Worm (Caenorhabditis elegans) whole organism, L4 larva: Measurements from ENCODE around the gene F09A5.2.

Source experiments
- F10B5.3 ChIP-seq: sonication (generic microtip); optimal IDR thresholded peaks from 2 replicates; lab custom pipeline; 2016; ENCODE audit warnings: mild to moderate bottlenecking, missing genetic modification characterization, missing compliant biosample characterization
- F26F4.8 ChIP-seq: fragments of 200-800 bp; sonication (Bioruptor generic); conservative IDR thresholded peaks from 2 replicates; pipeline ENCODE4 v1.3.6; 2022; ENCODE audit warnings: missing genetic modification characterization, missing compliant biosample characterization
- F37D6.2 ChIP-seq: sonication (generic microtip); optimal IDR thresholded peaks from 2 replicates; lab custom pipeline; 2016; ENCODE audit warnings: mild to moderate bottlenecking, missing genetic modification characterization, missing compliant biosample characterization
- F44E2.7 ChIP-seq: fragments of 200-800 bp; sonication (Bioruptor generic); IDR thresholded peaks from 2 replicates; pipeline ENCODE4 v2.1.2; 2022; ENCODE audit warnings: missing genetic modification characterization, missing compliant biosample characterization
- Y105C5A.15 ChIP-seq: fragments of 200-800 bp; sonication (Bioruptor generic); IDR thresholded peaks from 2 replicates; pipeline ENCODE4 v1.3.6; 2022; ENCODE audit warnings: missing genetic modification characterization, missing compliant biosample characterization
- aha-1 ChIP-seq: fragments of 150-350 bp; peaks from one replicate; lab custom pipeline; 2014; ENCODE audit warnings: missing biosample characterization, missing genetic modification characterization
- ceh-32 ChIP-seq: sonication (generic microtip); optimal IDR thresholded peaks from 2 replicates; lab custom pipeline; 2016; ENCODE audit warnings: mild to moderate bottlenecking, missing genetic modification characterization, missing compliant biosample characterization; ENCODE audit not compliant: poor library complexity
- ctbp-1 ChIP-seq: fragments of 200-800 bp; sonication (Bioruptor generic); IDR thresholded peaks from 2 replicates; pipeline ENCODE4 v1.3.6; 2022; ENCODE audit warnings: missing genetic modification reagents, missing genetic modification characterization, missing compliant biosample characterization
- daf-16 ChIP-seq, 3 experiments: sonication (generic microtip); optimal IDR thresholded peaks; 2 replicates each; lab custom pipeline; 2016 to 2017; ENCODE audit warnings: missing genetic modification characterization in 3 of 3, missing genetic modification reagents in 3 of 3, mild to moderate bottlenecking in 2 of 3, missing compliant biosample characterization in 2 of 3, missing biosample characterization in 1 of 3, moderate library complexity in 1 of 3
- dpl-1 ChIP-seq: fragments of 150-350 bp; optimal IDR thresholded peaks from 2 replicates; lab custom pipeline; 2014; ENCODE audit warnings: missing biosample characterization, missing genetic modification reagents, missing genetic modification characterization
- egl-43 ChIP-seq: fragments of 200-800 bp; sonication (Bioruptor generic); IDR thresholded peaks from 2 replicates; pipeline ENCODE4 v1.3.6; 2022; ENCODE audit warnings: missing genetic modification reagents, missing genetic modification characterization, missing compliant biosample characterization
- gei-8 ChIP-seq: fragments of 200-800 bp; sonication (Bioruptor generic); optimal IDR thresholded peaks from 2 replicates; lab custom pipeline; 2018; ENCODE audit warnings: mild to moderate bottlenecking, missing genetic modification characterization, missing compliant biosample characterization
- hif-1 ChIP-seq, 2 experiments: sonication (generic microtip); optimal IDR thresholded peaks; 2 replicates each; lab custom pipeline; 2016 to 2017; ENCODE audit warnings: missing compliant biosample characterization in 2 of 2, missing genetic modification characterization in 2 of 2, missing genetic modification reagents in 2 of 2, missing genotype in 2 of 2, mild to moderate bottlenecking in 1 of 2
- jun-1 ChIP-seq: fragments of 150-350 bp; optimal IDR thresholded peaks from 2 replicates; lab custom pipeline; 2014; ENCODE audit warnings: missing biosample characterization, missing genetic modification reagents, missing genetic modification characterization
- lim-7 ChIP-seq: fragments of 200-800 bp; sonication (Bioruptor generic); IDR thresholded peaks from 2 replicates; pipeline ENCODE4 v1.3.6; 2022; ENCODE audit warnings: missing genetic modification characterization, missing compliant biosample characterization
- lir-3 ChIP-seq: sonication (generic microtip); optimal IDR thresholded peaks from 2 replicates; lab custom pipeline; 2016; ENCODE audit warnings: mild to moderate bottlenecking, missing genetic modification characterization, missing compliant biosample characterization
- lsy-2 ChIP-seq, 2 experiments: fragments of 150-350 bp in 1 of 2; sonication (generic microtip) in 1 of 2; optimal IDR thresholded peaks; 2 replicates each; lab custom pipeline; 2014 to 2017; ENCODE audit warnings: missing biosample characterization in 2 of 2, missing genetic modification characterization in 2 of 2
- madf-9 ChIP-seq: fragments of 200-800 bp; sonication (Bioruptor generic); conservative IDR thresholded peaks from 2 replicates; pipeline ENCODE4 v1.3.6; 2022; ENCODE audit warnings: missing genetic modification reagents, missing genetic modification characterization, missing compliant biosample characterization
- mep-1 ChIP-seq: fragments of 150-350 bp; sonication (generic microtip); optimal IDR thresholded peaks from 3 replicates; lab custom pipeline; 2014; ENCODE audit warnings: missing biosample characterization, missing genetic modification characterization
- mes-2 ChIP-seq: sonication (generic microtip); optimal IDR thresholded peaks from 2 replicates; lab custom pipeline; 2016; ENCODE audit warnings: missing genotype, mild to moderate bottlenecking, missing genetic modification characterization, missing compliant biosample characterization; ENCODE audit not compliant: poor library complexity, severe bottlenecking
- mxl-3 ChIP-seq: fragments of 200-800 bp; sonication (Bioruptor generic); optimal IDR thresholded peaks from 2 replicates; lab custom pipeline; 2018; ENCODE audit warnings: mild to moderate bottlenecking, missing genetic modification characterization, missing compliant biosample characterization
- nhr-237 ChIP-seq: sonication (generic microtip); optimal IDR thresholded peaks from 2 replicates; lab custom pipeline; 2017; ENCODE audit warnings: missing biosample characterization, missing genetic modification characterization
- nhr-25 ChIP-seq: sonication (generic microtip); optimal IDR thresholded peaks from 2 replicates; lab custom pipeline; 2017; ENCODE audit warnings: missing genetic modification characterization, mild to moderate bottlenecking, missing compliant biosample characterization, antibody characterized with exemption, moderate library complexity, borderline replicate concordance; ENCODE audit not compliant: insufficient read depth
- nhr-28 ChIP-seq: fragments of 150-350 bp; optimal IDR thresholded peaks from 2 replicates; lab custom pipeline; 2014; ENCODE audit warnings: missing biosample characterization, missing genetic modification characterization
- nhr-42 ChIP-seq: fragments of 200-800 bp; sonication (Bioruptor generic); IDR thresholded peaks from 2 replicates; pipeline ENCODE4 v1.3.6; 2022; ENCODE audit warnings: missing genetic modification characterization, missing compliant biosample characterization
- nhr-76 ChIP-seq: fragments of 150-350 bp; optimal IDR thresholded peaks from 2 replicates; lab custom pipeline; 2014; ENCODE audit warnings: missing biosample characterization, missing genetic modification characterization
- pha-4 ChIP-seq, 2 experiments: fragments of 150-350 bp in 1 of 2; fragments of 200-800 bp in 1 of 2; sonication (Bioruptor generic) in 1 of 2; IDR thresholded peaks in 1 of 2; optimal IDR thresholded peaks in 1 of 2; 2 replicates each; pipeline versions ENCODE4 v1.3.6 to Lab custom; 2014 to 2022; ENCODE audit warnings: missing genetic modification characterization in 2 of 2, missing genetic modification reagents in 2 of 2, missing biosample characterization in 1 of 2, missing compliant biosample characterization in 1 of 2
- php-3 ChIP-seq: fragments of 200-800 bp; sonication (Bioruptor generic); IDR thresholded peaks from 2 replicates; pipeline ENCODE4 v1.3.6; 2022; ENCODE audit warnings: missing genetic modification reagents, missing genetic modification characterization, missing compliant biosample characterization
- pqm-1 ChIP-seq: sonication (generic microtip); optimal IDR thresholded peaks from 2 replicates; lab custom pipeline; 2017; ENCODE audit warnings: missing biosample characterization, missing genetic modification characterization
- saeg-2 ChIP-seq: fragments of 200-800 bp; sonication (Bioruptor generic); IDR thresholded peaks from 2 replicates; pipeline ENCODE4 v1.3.6; 2022; ENCODE audit warnings: missing genetic modification reagents, missing genetic modification characterization, missing compliant biosample characterization
- skn-1 ChIP-seq: fragments of 150-350 bp; optimal IDR thresholded peaks from 2 replicates; lab custom pipeline; 2014; ENCODE audit warnings: missing biosample characterization, missing genetic modification characterization
- tra-1 ChIP-seq: fragments of 200-800 bp; sonication (Bioruptor generic); IDR thresholded peaks from 2 replicates; pipeline ENCODE4 v1.3.6; 2022; ENCODE audit warnings: missing genetic modification reagents, missing genetic modification characterization, missing compliant biosample characterization
- unc-62 ChIP-seq, 3 experiments: fragments of 150-350 bp in 1 of 3; sonication (generic microtip); optimal IDR thresholded peaks in 2 of 3; peaks in 1 of 3; 1 replicate in 1 of 3; 2 replicates in 2 of 3; lab custom pipeline; 2014 to 2017; ENCODE audit warnings: missing biosample characterization in 3 of 3, missing genetic modification characterization in 3 of 3, missing genetic modification reagents in 3 of 3, missing genotype in 1 of 3
- zfp-2 ChIP-seq: sonication (generic microtip); optimal IDR thresholded peaks from 2 replicates; lab custom pipeline; 2016; ENCODE audit warnings: mild to moderate bottlenecking, missing genetic modification characterization, missing compliant biosample characterization
- zfp-3 ChIP-seq: fragments of 200-800 bp; sonication (Bioruptor generic); conservative IDR thresholded peaks from 2 replicates; pipeline ENCODE4 v1.3.6; 2022; ENCODE audit warnings: missing genetic modification reagents, missing genetic modification characterization, missing compliant biosample characterization
- zip-11 ChIP-seq: fragments of 200-800 bp; sonication (Bioruptor generic); IDR thresholded peaks from 2 replicates; pipeline ENCODE4 v1.3.6; 2022; ENCODE audit warnings: missing genetic modification characterization, missing compliant biosample characterization

F09A5.2 gene

ce11 chrX:13134807-13135206 is at the start of gene F09A5.2:
TSS of gene F09A5.2 (plus strand) at chrX:13135107.
- TF ChIP-seq madf-9 (GFP tag; lab: Robert Waterston, UW) (no peak), Y105C5A.15 (GFP tag; lab: Robert Waterston, UW) (no peak), egl-43 (GFP tag; lab: Robert Waterston, UW) (no peak)

- TF ChIP-seq zip-11, result no peak
- TF ChIP-seq pqm-1 (tag; lab: Kevin White, UChicago), result peak; percentile 71
- TF ChIP-seq ctbp-1, result no peak
- peak; percentile 23 for TF ChIP-seq nhr-28 (tag; lab: Kevin White, UChicago)
- TF ChIP-seq lsy-2 (tag; optimal IDR thresholded peaks at IDR 0.05; lab: Kevin White, UChicago), result no peak
- no peak for TF ChIP-seq pha-4 (GFP tag; IDR thresholded peaks at IDR 0.05; lab: Robert Waterston, UW)
- no peak for TF ChIP-seq pha-4 (tag; optimal IDR thresholded peaks at IDR 0.05; lab: Kevin White, UChicago)
- no peak for TF ChIP-seq daf-16 (GFP tag; optimal IDR thresholded peaks at IDR 0.05; lab: Kevin White, UChicago)
- TF ChIP-seq daf-16 (tag; optimal IDR thresholded peaks at IDR 0.05; lab: Kevin White, UChicago), result peak; percentile 84
- peak; percentile 52 for TF ChIP-seq aha-1 (tag; lab: Kevin White, UChicago)
- TF ChIP-seq skn-1 (tag; lab: Kevin White, UChicago), result no peak
Observed at ce11 chrX:13088539-13088938, 46.4 kb upstream of the F09A5.2 start.

ce11 chrX:13090665-13091064 is 44.2 kb upstream of the F09A5.2 start, which contains the start of gene R03G8.3:
TSS of gene R03G8.3 (plus strand) at chrX:13090965.
- TF ChIP-seq zfp-3 (GFP tag; lab: Robert Waterston, UW) (no peak), pqm-1 (tag; lab: Kevin White, UChicago) (peak; percentile 0)

- TF ChIP-seq F10B5.3 (tag; lab: Kevin White, UChicago) (no peak), unc-62 (GFP tag; optimal IDR thresholded peaks at IDR 0.05 in 1 of 2; lab: Kevin White, UChicago) (peak in 1 of 2 experiments; percentile 94), unc-62 (tag; optimal IDR thresholded peaks at IDR 0.05; lab: Kevin White, UChicago) (no peak)
Observed at ce11 chrX:13091199-13091598, 43.7 kb upstream of the F09A5.2 start.

ce11 chrX:13100410-13100809 is 34.5 kb upstream of the F09A5.2 start, which contains the start of gene R03G8.6:
TSS of gene R03G8.6 (minus strand) at chrX:13100510.
- TF ChIP-seq tra-1, result no peak

ce11 chrX:13102838-13103237 is 32.1 kb upstream of the F09A5.2 start:
- TF ChIP-seq unc-62 (GFP tag; optimal IDR thresholded peaks at IDR 0.05 in 1 of 2; lab: Kevin White, UChicago) (peak in 1 of 2 experiments; percentile 91), unc-62 (tag; optimal IDR thresholded peaks at IDR 0.05; lab: Kevin White, UChicago) (no peak), nhr-237 (tag; lab: Kevin White, UChicago) (no peak)

ce11 chrX:13104966-13105365 is 29.9 kb upstream of the F09A5.2 start, which contains the start of gene F17H10.1:
TSS of gene F17H10.1 (plus strand) at chrX:13105241.
- no peak for TF ChIP-seq ceh-32 (tag; lab: Kevin White, UChicago)
- TF ChIP-seq lir-3 (tag; lab: Kevin White, UChicago), result no peak
- TF ChIP-seq hif-1 (tag; optimal IDR thresholded peaks at IDR 0.05; lab: Kevin White, UChicago), result peak; percentile 77 to 98
- TF ChIP-seq jun-1 (tag; lab: Kevin White, UChicago), result no peak
- peak; percentile 52 for TF ChIP-seq nhr-25
- no peak for TF ChIP-seq pha-4 (GFP tag; IDR thresholded peaks at IDR 0.05; lab: Robert Waterston, UW)
- TF ChIP-seq pha-4 (tag; optimal IDR thresholded peaks at IDR 0.05; lab: Kevin White, UChicago), result no peak
- no peak for TF ChIP-seq nhr-76
- no peak for TF ChIP-seq F37D6.2
- no peak for TF ChIP-seq zfp-2 (tag; lab: Kevin White, UChicago)
- no peak for TF ChIP-seq F44E2.7 (GFP tag; lab: Robert Waterston, UW)
- peak; percentile 96 for TF ChIP-seq mxl-3
- TF ChIP-seq dpl-1 (GFP tag; lab: Kevin White, UChicago), result peak; percentile 40
- peak in 1 of 2 experiments; percentile 57 for TF ChIP-seq lsy-2 (tag; optimal IDR thresholded peaks at IDR 0.05; lab: Kevin White, UChicago)
- peak; percentile 82 for TF ChIP-seq php-3 (GFP tag; lab: Robert Waterston, UW)
- no peak for TF ChIP-seq mep-1 (tag; lab: Kevin White, UChicago)
- peak; percentile 91 for TF ChIP-seq mes-2 (tag; lab: Kevin White, UChicago)
- peak; percentile 50; the same call in 1 of the 2 replicates for TF ChIP-seq saeg-2 (GFP tag; lab: Robert Waterston, UW)
- peak; percentile 57 for TF ChIP-seq gei-8 (GFP tag; lab: Kevin White, UChicago)
- no peak for TF ChIP-seq lim-7 (GFP tag; lab: Robert Waterston, UW)
- TF ChIP-seq nhr-42 (GFP tag; lab: Robert Waterston, UW), result no peak
- no peak for TF ChIP-seq skn-1 (tag; lab: Kevin White, UChicago)
- TF ChIP-seq F26F4.8, result no peak
